Fruit fly (Drosophila melanogaster) whole organism, embryonic: ENCODE results near the gene teq.

Experiments used
- Abd-B ChIP-seq: fragments of 200-800 bp; sonication (Bioruptor generic); optimal IDR thresholded peaks from 2 replicates; lab custom pipeline; 2018; ENCODE audit warnings: missing biosample characterization, mild to moderate bottlenecking, missing genetic modification characterization, moderate library complexity
- Ada2b ChIP-seq: fragments of 200-800 bp; sonication (Bioruptor generic); IDR thresholded peaks from 2 replicates; pipeline ENCODE4 v1.3.6; 2022; ENCODE audit warnings: missing biosample characterization, missing genetic modification characterization
- Aef1 ChIP-seq: fragments of 200-800 bp; sonication (Bioruptor generic); IDR thresholded peaks from 3 replicates; pipeline ENCODE4 v1.3.6; 2022; ENCODE audit warnings: missing biosample characterization, missing genetic modification characterization
- Antp ChIP-seq: fragments of 200-800 bp; sonication (Bioruptor generic); optimal IDR thresholded peaks from 3 replicates; lab custom pipeline; 2016; ENCODE audit warnings: missing biosample characterization, missing genetic modification characterization
- Bgb ChIP-seq: fragments of 200-800 bp; sonication (Bioruptor generic); IDR thresholded peaks from 2 replicates; pipeline ENCODE4 v1.3.6; 2022; ENCODE audit warnings: missing biosample characterization, missing genetic modification characterization; ENCODE audit not compliant: partially characterized antibody
- BtbVII ChIP-seq: fragments of 200-800 bp; sonication (Bioruptor generic); optimal IDR thresholded peaks from 3 replicates; lab custom pipeline; 2017; ENCODE audit warnings: missing biosample characterization, mild to moderate bottlenecking, missing genetic modification characterization
- CG10267 ChIP-seq: fragments of 200-800 bp; sonication (Bioruptor generic); optimal IDR thresholded peaks from 2 replicates; lab custom pipeline; 2018; ENCODE audit warnings: missing biosample characterization, mild to moderate bottlenecking, missing genetic modification characterization, moderate library complexity
- CG12769 ChIP-seq: fragments of 200-800 bp; sonication (Bioruptor generic); optimal IDR thresholded peaks from 2 replicates; lab custom pipeline; 2019; ENCODE audit warnings: missing biosample characterization, mild to moderate bottlenecking, missing genetic modification characterization, moderate library complexity
- CG14050 ChIP-seq: fragments of 200-800 bp; sonication (Bioruptor generic); IDR thresholded peaks from 3 replicates; pipeline ENCODE4 v1.3.6; 2022; ENCODE audit warnings: missing biosample characterization, missing genetic modification characterization
- CG15269 ChIP-seq: fragments of 200-800 bp; sonication (Bioruptor generic); optimal IDR thresholded peaks from 2 replicates; lab custom pipeline; 2018; ENCODE audit warnings: missing biosample characterization, mild to moderate bottlenecking, missing genetic modification characterization, moderate library complexity
- CG18262 ChIP-seq: fragments of 200-800 bp; optimal IDR thresholded peaks from 3 replicates; lab custom pipeline; 2019; ENCODE audit warnings: missing biosample characterization, mild to moderate bottlenecking, missing genetic modification characterization, moderate library complexity
- CG2202 ChIP-seq: fragments of 200-800 bp; sonication (Bioruptor generic); optimal IDR thresholded peaks from 2 replicates; lab custom pipeline; 2018; ENCODE audit warnings: missing biosample characterization, mild to moderate bottlenecking, missing genetic modification characterization
- CG30020 ChIP-seq: fragments of 200-800 bp; optimal IDR thresholded peaks from 2 replicates; lab custom pipeline; 2019; ENCODE audit warnings: missing biosample characterization, mild to moderate bottlenecking, missing genetic modification characterization, moderate library complexity
- CG4730 ChIP-seq: fragments of 200-800 bp; sonication (Bioruptor generic); IDR thresholded peaks from 2 replicates; pipeline ENCODE4 v1.3.6; 2022; ENCODE audit warnings: missing biosample characterization, missing genetic modification characterization
- CG5180 ChIP-seq: fragments of 200-800 bp; sonication (Bioruptor generic); optimal IDR thresholded peaks from 3 replicates; lab custom pipeline; 2017; ENCODE audit warnings: missing biosample characterization, missing genetic modification characterization, mild to moderate bottlenecking, moderate library complexity, missing genetic modification reagents
- CG6654 ChIP-seq: fragments of 200-800 bp; sonication (Bioruptor generic); optimal IDR thresholded peaks from 2 replicates; lab custom pipeline; 2017; ENCODE audit warnings: missing biosample characterization, mild to moderate bottlenecking, missing genetic modification characterization
- Camta ChIP-seq: fragments of 200-800 bp; sonication (Bioruptor generic); optimal IDR thresholded peaks from 2 replicates; lab custom pipeline; 2016; ENCODE audit warnings: missing biosample characterization, missing genetic modification characterization
- Dip3 ChIP-seq: fragments of 200-800 bp; sonication (Bioruptor generic); optimal IDR thresholded peaks from 3 replicates; lab custom pipeline; 2016; ENCODE audit warnings: missing biosample characterization, missing genetic modification characterization
- Dll ChIP-seq: fragments of 200-800 bp; sonication (Bioruptor generic); IDR thresholded peaks from 4 replicates; pipeline ENCODE4 v1.3.6; 2022; ENCODE audit warnings: missing biosample characterization, missing genetic modification characterization; ENCODE audit not compliant: partially characterized antibody
- Eip74EF ChIP-seq, 2 experiments: fragments of 200-800 bp in 1 of 2; fragments of >200 bp in 1 of 2; sonication (Bioruptor generic) in 1 of 2; optimal IDR thresholded peaks; 2 replicates each; lab custom pipeline; 2017 to 2019; ENCODE audit warnings: missing biosample characterization in 2 of 2, missing genetic modification characterization in 2 of 2, mild to moderate bottlenecking in 1 of 2, moderate library complexity in 1 of 2
- Fer2 ChIP-seq: fragments of 200-800 bp; sonication (Bioruptor generic); optimal IDR thresholded peaks from 2 replicates; lab custom pipeline; 2018; ENCODE audit warnings: missing biosample characterization, mild to moderate bottlenecking, missing genetic modification characterization, moderate library complexity
- HmgD ChIP-seq: fragments of 200-800 bp; sonication (Bioruptor generic); optimal IDR thresholded peaks from 3 replicates; lab custom pipeline; 2016; ENCODE audit warnings: missing biosample characterization, missing genetic modification characterization
- MBD-R2 ChIP-seq: fragments of 200-800 bp; sonication (Bioruptor generic); IDR thresholded peaks from 2 replicates; pipeline ENCODE4 v1.3.6; 2022; ENCODE audit warnings: missing biosample characterization, missing genetic modification characterization
- Max ChIP-seq: fragments of 200-800 bp; sonication (Bioruptor generic); optimal IDR thresholded peaks from 2 replicates; lab custom pipeline; 2016; ENCODE audit warnings: missing biosample characterization, mild to moderate bottlenecking, missing genetic modification characterization
- NC2β ChIP-seq: fragments of 200-800 bp; sonication (Bioruptor generic); optimal IDR thresholded peaks from 2 replicates; lab custom pipeline; 2016; ENCODE audit warnings: missing biosample characterization, missing genetic modification characterization
- PHDP ChIP-seq: fragments of 200-800 bp; sonication (Bioruptor generic); optimal IDR thresholded peaks from 3 replicates; lab custom pipeline; 2018; ENCODE audit warnings: missing biosample characterization, mild to moderate bottlenecking, missing genetic modification characterization, moderate library complexity
- Spps ChIP-seq: fragments of 200-800 bp; sonication (Bioruptor generic); optimal IDR thresholded peaks from 2 replicates; lab custom pipeline; 2018; ENCODE audit warnings: missing biosample characterization, mild to moderate bottlenecking, missing genetic modification characterization
- Stat92E ChIP-seq, 3 experiments: fragments of >200 bp in 2 of 3; fragments of 200-800 bp in 1 of 3; sonication (Bioruptor generic) in 1 of 3; optimal IDR thresholded peaks; 2 replicates each; lab custom pipeline; 2017 to 2019; ENCODE audit warnings: missing biosample characterization in 3 of 3, missing genetic modification characterization in 3 of 3, mild to moderate bottlenecking in 1 of 3, moderate library complexity in 1 of 3
- Taf1 ChIP-seq: fragments of 200-800 bp; sonication (Bioruptor generic); IDR thresholded peaks from 2 replicates; pipeline ENCODE4 v1.3.6; 2022; ENCODE audit warnings: missing biosample characterization, missing genetic modification characterization
- ash1 ChIP-seq: fragments of 200-800 bp; sonication (Bioruptor generic); optimal IDR thresholded peaks from 2 replicates; lab custom pipeline; 2018; ENCODE audit warnings: missing biosample characterization, mild to moderate bottlenecking, missing genetic modification characterization
- az2 ChIP-seq: fragments of 200-800 bp; sonication (Bioruptor generic); optimal IDR thresholded peaks from 3 replicates; lab custom pipeline; 2016; ENCODE audit warnings: missing biosample characterization, missing genetic modification characterization
- btn ChIP-seq: fragments of 200-800 bp; sonication (Bioruptor generic); optimal IDR thresholded peaks from 2 replicates; lab custom pipeline; 2016; ENCODE audit warnings: missing biosample characterization, missing genetic modification characterization
- cad ChIP-seq: fragments of >200 bp; optimal IDR thresholded peaks from 2 replicates; lab custom pipeline; 2017; ENCODE audit warnings: missing biosample characterization, missing genetic modification characterization
- cas ChIP-seq: fragments of 200-800 bp; sonication (Bioruptor generic); IDR thresholded peaks from 2 replicates; pipeline ENCODE4 v1.3.6; 2022; ENCODE audit warnings: missing biosample characterization, missing genetic modification characterization
- chn ChIP-seq: fragments of 200-800 bp; sonication (Bioruptor generic); optimal IDR thresholded peaks from 2 replicates; lab custom pipeline; 2016; ENCODE audit warnings: missing biosample characterization, missing genetic modification characterization
- cwo ChIP-seq: fragments of 200-800 bp; sonication (Bioruptor generic); optimal IDR thresholded peaks from 3 replicates; lab custom pipeline; 2017; ENCODE audit warnings: missing biosample characterization, missing genetic modification characterization, mild to moderate bottlenecking, moderate library complexity, missing genetic modification reagents
- dm ChIP-seq: fragments of 200-800 bp; sonication (Bioruptor generic); optimal IDR thresholded peaks from 3 replicates; lab custom pipeline; 2016; ENCODE audit warnings: missing biosample characterization, missing genetic modification characterization
- jumu ChIP-seq: fragments of 200-800 bp; sonication (Bioruptor generic); optimal IDR thresholded peaks from 3 replicates; lab custom pipeline; 2016; ENCODE audit warnings: missing biosample characterization, missing genetic modification characterization
- lbe ChIP-seq: fragments of 200-800 bp; sonication (Bioruptor generic); optimal IDR thresholded peaks from 2 replicates; lab custom pipeline; 2016; ENCODE audit warnings: missing biosample characterization, mild to moderate bottlenecking, missing genetic modification characterization
- nerfin-2 ChIP-seq: fragments of 200-800 bp; sonication (Bioruptor generic); IDR thresholded peaks from 2 replicates; pipeline ENCODE4 v1.3.6; 2022; ENCODE audit warnings: missing biosample characterization, missing genetic modification characterization; ENCODE audit not compliant: partially characterized antibody
- odd ChIP-seq: fragments of 200-800 bp; sonication (Bioruptor generic); optimal IDR thresholded peaks from 2 replicates; lab custom pipeline; 2017; ENCODE audit warnings: missing biosample characterization, mild to moderate bottlenecking, missing genetic modification characterization
- org-1 ChIP-seq: fragments of 200-800 bp; sonication (Bioruptor generic); optimal IDR thresholded peaks from 2 replicates; lab custom pipeline; 2017; ENCODE audit warnings: missing biosample characterization, missing genetic modification characterization
- pb ChIP-seq: fragments of 200-800 bp; sonication (Bioruptor generic); optimal IDR thresholded peaks from 3 replicates; lab custom pipeline; 2016; ENCODE audit warnings: missing biosample characterization, missing genetic modification characterization
- rib ChIP-seq: fragments of 200-800 bp; sonication (Bioruptor generic); IDR thresholded peaks from 2 replicates; pipeline ENCODE4 v1.3.6; 2022; ENCODE audit warnings: missing biosample characterization, missing genetic modification characterization
- salm ChIP-seq: fragments of 200-800 bp; sonication (Bioruptor generic); optimal IDR thresholded peaks from 2 replicates; lab custom pipeline; 2018; ENCODE audit warnings: missing biosample characterization, mild to moderate bottlenecking, missing genetic modification characterization
- ssp ChIP-seq: fragments of 200-800 bp; sonication (Bioruptor generic); IDR thresholded peaks from 2 replicates; pipeline ENCODE4 v1.3.6; 2022; ENCODE audit warnings: missing biosample characterization, missing genetic modification characterization
- trem ChIP-seq: fragments of 200-800 bp; optimal IDR thresholded peaks from 3 replicates; lab custom pipeline; 2019; ENCODE audit warnings: missing biosample characterization, mild to moderate bottlenecking, missing genetic modification characterization, moderate library complexity
- unc-4 ChIP-seq: fragments of 200-800 bp; sonication (Bioruptor generic); IDR thresholded peaks from 2 replicates; pipeline ENCODE4 v1.3.6; 2022; ENCODE audit warnings: missing biosample characterization, missing genetic modification characterization; ENCODE audit not compliant: partially characterized antibody
- wek ChIP-seq: fragments of 200-800 bp; sonication (Bioruptor generic); optimal IDR thresholded peaks from 3 replicates; lab custom pipeline; 2018; ENCODE audit warnings: missing biosample characterization, mild to moderate bottlenecking, missing genetic modification characterization, moderate library complexity
- zen ChIP-seq: fragments of 200-800 bp; sonication (Bioruptor generic); optimal IDR thresholded peaks from 3 replicates; lab custom pipeline; 2018; ENCODE audit warnings: missing biosample characterization, mild to moderate bottlenecking, missing genetic modification characterization, moderate library complexity

Gene teq

DNA sequence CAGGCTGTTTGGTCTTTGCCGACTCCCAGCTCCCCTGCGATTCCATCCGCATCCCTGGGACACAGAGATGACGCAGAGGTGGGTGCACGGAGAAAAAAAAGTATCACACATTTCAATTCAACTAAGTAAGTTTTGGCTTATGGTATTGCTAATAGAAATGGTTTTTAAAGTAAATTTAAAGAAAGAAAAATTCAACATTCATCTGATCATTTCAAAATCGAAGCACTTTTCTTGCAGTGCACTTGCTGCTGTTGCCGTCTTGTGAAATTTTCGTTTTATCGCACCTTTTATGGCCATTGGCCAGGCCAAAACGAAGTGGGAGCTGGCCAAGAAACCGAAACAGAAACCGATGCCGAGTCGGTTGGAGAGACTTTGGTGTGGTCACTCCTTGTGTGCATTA, 29.1 kb upstream of the teq start (continued):
- TF ChIP-seq pb (GFP tag; lab: Kevin White, UChicago) (peak; percentile 61), unc-4 (no peak), HmgD (GFP tag; lab: Kevin White, UChicago) (no peak), Max (peak; percentile 62), Ada2b (GFP tag; lab: Robert Waterston, UW) (peak; percentile 81), lbe (GFP tag; lab: Kevin White, UChicago) (peak; percentile 47), Eip74EF (GFP tag; optimal IDR thresholded peaks at IDR 0.05; lab: Kevin White, UChicago) (peak in 1 of 2 experiments; percentile 50), Antp (peak; percentile 63), rib (GFP tag; lab: Robert Waterston, UW) (no peak), cad (GFP tag; lab: Kevin White, UChicago) (no peak), nerfin-2 (no peak), CG12769 (tag; lab: Kevin White, UChicago) (peak; percentile 42), cwo (GFP tag; lab: Kevin White, UChicago) (peak; percentile 42), CG6654 (peak; percentile 19), Dip3 (GFP tag; lab: Kevin White, UChicago) (peak; percentile 17), Camta (peak; percentile 63), jumu (GFP tag; lab: Kevin White, UChicago) (no peak), CG4730 (GFP tag; lab: Robert Waterston, UW) (peak; percentile 75), ash1 (GFP tag; lab: Kevin White, UChicago) (no peak), CG2202 (tag; lab: Kevin White, UChicago) (no peak), chn (GFP tag; lab: Kevin White, UChicago) (peak; percentile 67), trem (tag; lab: Kevin White, UChicago) (peak; percentile 53), wek (no peak), org-1 (GFP tag; lab: Kevin White, UChicago) (peak; percentile 33), Abd-B (peak; percentile 60), CG30020 (tag; lab: Kevin White, UChicago) (no peak), Bgb (GFP tag; lab: Robert Waterston, UW) (no peak), NC2β (no peak), PHDP (tag; lab: Kevin White, UChicago) (peak; percentile 6), BtbVII (GFP tag; lab: Kevin White, UChicago) (peak; percentile 11), ssp (GFP tag; lab: Robert Waterston, UW) (peak; percentile 72), Taf1 (GFP tag; lab: Robert Waterston, UW) (no peak), CG18262 (tag; lab: Kevin White, UChicago) (peak; percentile 78), CG5180 (GFP tag; lab: Kevin White, UChicago) (peak; percentile 40), CG15269 (peak; percentile 38), odd (GFP tag; lab: Kevin White, UChicago) (no peak), Dll (GFP tag; lab: Robert Waterston, UW) (no peak), btn (GFP tag; lab: Kevin White, UChicago) (peak; percentile 67), Spps (tag; lab: Kevin White, UChicago) (peak; percentile 37), Fer2 (no peak), CG14050 (peak; percentile 59), MBD-R2 (GFP tag; lab: Robert Waterston, UW) (peak; percentile 19; the same call in 1 of the 2 replicates), Aef1 (GFP tag; lab: Robert Waterston, UW) (peak; percentile 48; the same call in 1 of the 3 replicates), CG10267 (tag; lab: Kevin White, UChicago) (peak; percentile 69), salm (tag; lab: Kevin White, UChicago) (no peak), az2 (GFP tag; lab: Kevin White, UChicago) (peak; percentile 56), Stat92E (GFP tag; optimal IDR thresholded peaks at IDR 0.05; lab: Kevin White, UChicago) (no peak), cas (GFP tag; lab: Robert Waterston, UW) (no peak), zen (tag; lab: Kevin White, UChicago) (peak; percentile 81), dm (no peak)
